Worm (Caenorhabditis elegans) whole organism, young adult: ENCODE results near the gene srh-209.

ENCODE experiments used
- B0261.1 ChIP-seq: sonication (generic microtip); optimal IDR thresholded peaks from 2 replicates; lab custom pipeline; 2016; ENCODE audit warnings: mild to moderate bottlenecking, missing genetic modification characterization, moderate library complexity, missing compliant biosample characterization
- C17E4.6 ChIP-seq: fragments of 200-800 bp; sonication (Bioruptor generic); IDR thresholded peaks from 2 replicates; pipeline ENCODE4 v1.3.6; 2022; ENCODE audit warnings: missing genetic modification reagents, missing genetic modification characterization, missing compliant biosample characterization
- F23B12.7 ChIP-seq: sonication (generic microtip); optimal IDR thresholded peaks from 2 replicates; lab custom pipeline; 2017; ENCODE audit warnings: missing genetic modification characterization, mild to moderate bottlenecking, missing compliant biosample characterization, antibody characterized with exemption, moderate library complexity; ENCODE audit not compliant: insufficient read depth
- F33H1.4 ChIP-seq: fragments of 200-800 bp; sonication (Bioruptor generic); IDR thresholded peaks from 2 replicates; pipeline ENCODE4 v1.3.6; 2022; ENCODE audit warnings: missing genetic modification reagents, missing genetic modification characterization, missing compliant biosample characterization
- T07F8.4 ChIP-seq: sonication (generic microtip); optimal IDR thresholded peaks from 2 replicates; lab custom pipeline; 2016; ENCODE audit warnings: mild to moderate bottlenecking, missing genetic modification characterization, moderate library complexity, missing compliant biosample characterization
- T26A5.8 ChIP-seq: sonication (generic microtip); optimal IDR thresholded peaks from 2 replicates; lab custom pipeline; 2016; ENCODE audit warnings: missing genetic modification characterization, missing compliant biosample characterization
- Y53F4B.3 ChIP-seq: fragments of 200-800 bp; sonication (Bioruptor generic); IDR thresholded peaks from 2 replicates; pipeline ENCODE4 v1.3.6; 2022; ENCODE audit warnings: missing genetic modification reagents, missing genetic modification characterization, missing compliant biosample characterization
- ama-1 ChIP-seq, 3 experiments: fragments of 150-350 bp in 1 of 3; sonication (generic microtip) in 2 of 3; optimal IDR thresholded peaks; 2 replicates each; lab custom pipeline; 2014 to 2018; ENCODE audit warnings: missing biosample characterization in 2 of 3, missing genetic modification characterization in 2 of 3, missing genetic modification reagents in 2 of 3
- attf-3 ChIP-seq: fragments of 200-800 bp; sonication (Bioruptor generic); conservative IDR thresholded peaks from 2 replicates; pipeline ENCODE4 v1.3.6; 2022; ENCODE audit warnings: missing genetic modification reagents, missing genetic modification characterization, missing compliant biosample characterization
- attf-5 ChIP-seq: fragments of 200-800 bp; sonication (Bioruptor generic); optimal IDR thresholded peaks from 2 replicates; lab custom pipeline; 2018; ENCODE audit warnings: mild to moderate bottlenecking, missing genetic modification characterization, missing compliant biosample characterization
- cebp-2 ChIP-seq: fragments of 200-800 bp; sonication (Bioruptor generic); IDR thresholded peaks from 2 replicates; pipeline ENCODE4 v1.3.6; 2022; ENCODE audit warnings: missing genetic modification characterization, missing compliant biosample characterization
- ceh-27 ChIP-seq: fragments of 200-800 bp; sonication (Bioruptor generic); optimal IDR thresholded peaks from 2 replicates; lab custom pipeline; 2018; ENCODE audit warnings: mild to moderate bottlenecking, missing genetic modification characterization, moderate library complexity, missing compliant biosample characterization
- die-1 ChIP-seq: sonication (generic microtip); optimal IDR thresholded peaks from 2 replicates; lab custom pipeline; 2016; ENCODE audit warnings: missing genotype, mild to moderate bottlenecking, missing genetic modification characterization, missing compliant biosample characterization
- dox-1 ChIP-seq: fragments of 200-800 bp; sonication (Bioruptor generic); IDR thresholded peaks from 2 replicates; pipeline ENCODE4 v1.3.6; 2022; ENCODE audit warnings: missing genetic modification reagents, missing genetic modification characterization, missing compliant biosample characterization
- dpl-1 ChIP-seq: fragments of 150-350 bp; optimal IDR thresholded peaks from 2 replicates; lab custom pipeline; 2014; ENCODE audit warnings: missing biosample characterization, missing genetic modification reagents, missing genetic modification characterization
- ekl-4 ChIP-seq: fragments of 200-800 bp; sonication (Bioruptor generic); IDR thresholded peaks from 2 replicates; pipeline ENCODE4 v1.3.6; 2022; ENCODE audit warnings: missing genetic modification reagents, missing genetic modification characterization, missing compliant biosample characterization
- lin-35 ChIP-seq, 3 experiments: fragments of 150-350 bp in 2 of 3; sonication (generic microtip) in 1 of 3; optimal IDR thresholded peaks; 2 replicates each; lab custom pipeline; 2014 to 2018; ENCODE audit warnings: missing biosample characterization in 3 of 3, missing genetic modification characterization in 3 of 3, missing genetic modification reagents in 3 of 3
- lir-1 ChIP-seq: fragments of 200-800 bp; sonication (Bioruptor generic); conservative IDR thresholded peaks from 2 replicates; pipeline ENCODE4 v1.3.6; 2022; ENCODE audit warnings: missing genetic modification reagents, missing genetic modification characterization, missing compliant biosample characterization
- lsl-1 ChIP-seq: fragments of 200-800 bp; sonication (Bioruptor generic); optimal IDR thresholded peaks from 2 replicates; lab custom pipeline; 2018; ENCODE audit warnings: mild to moderate bottlenecking, missing genetic modification characterization, moderate library complexity, missing compliant biosample characterization
- madf-6 ChIP-seq: fragments of 200-800 bp; sonication (Bioruptor generic); IDR thresholded peaks from 2 replicates; pipeline ENCODE4 v1.3.6; 2022; ENCODE audit warnings: missing genetic modification reagents, missing genetic modification characterization, missing compliant biosample characterization
- madf-8 ChIP-seq: fragments of 200-800 bp; sonication (Bioruptor generic); conservative IDR thresholded peaks from 2 replicates; pipeline ENCODE4 v1.3.6; 2022; ENCODE audit warnings: missing genetic modification reagents, missing genetic modification characterization, missing compliant biosample characterization
- mes-4 ChIP-seq: sonication (generic microtip); optimal IDR thresholded peaks from 2 replicates; lab custom pipeline; 2016; ENCODE audit warnings: missing genotype, missing genetic modification characterization, missing compliant biosample characterization
- nhr-27 ChIP-seq: fragments of 200-800 bp; sonication (Bioruptor generic); optimal IDR thresholded peaks from 2 replicates; lab custom pipeline; 2018; ENCODE audit warnings: mild to moderate bottlenecking, missing genetic modification characterization, moderate library complexity, missing compliant biosample characterization
- rcor-1 ChIP-seq: fragments of 200-800 bp; sonication (Bioruptor generic); IDR thresholded peaks from 2 replicates; pipeline ENCODE4 v1.3.6; 2022; ENCODE audit warnings: missing genetic modification reagents, missing genetic modification characterization, missing compliant biosample characterization
- rec-8 ChIP-seq, 2 experiments: sonication (generic microtip); optimal IDR thresholded peaks; 2 replicates each; lab custom pipeline; 2016; ENCODE audit warnings: mild to moderate bottlenecking in 2 of 2, missing genetic modification characterization in 2 of 2, missing genetic modification reagents in 2 of 2, missing genotype in 2 of 2, missing biosample characterization in 1 of 2, missing compliant biosample characterization in 1 of 2, moderate library complexity in 1 of 2
- repo-1 ChIP-seq: sonication (generic microtip); optimal IDR thresholded peaks from 2 replicates; lab custom pipeline; 2017; ENCODE audit warnings: mild to moderate bottlenecking, missing genetic modification characterization, missing compliant biosample characterization
- rpc-1 ChIP-seq, 2 experiments: fragments of 150-350 bp in 1 of 2; sonication (generic microtip) in 1 of 2; optimal IDR thresholded peaks; 2 replicates each; lab custom pipeline; 2014 to 2018; ENCODE audit warnings: missing biosample characterization in 1 of 2, missing genetic modification characterization in 1 of 2, missing genetic modification reagents in 1 of 2, missing genotype in 1 of 2
- snpc-1.3 ChIP-seq: sonication (generic microtip); optimal IDR thresholded peaks from 2 replicates; lab custom pipeline; 2017; ENCODE audit warnings: missing genetic modification characterization, mild to moderate bottlenecking, missing compliant biosample characterization, antibody characterized with exemption, moderate library complexity, missing genotype, missing genetic modification reagents; ENCODE audit not compliant: insufficient read depth
- snpc-4 ChIP-seq, 5 experiments: fragments of 150-350 bp in 1 of 5; sonication (generic microtip) in 4 of 5; optimal IDR thresholded peaks; 2 replicates each; lab custom pipeline; 2014 to 2018; ENCODE audit warnings: missing genetic modification characterization in 5 of 5, missing biosample characterization in 3 of 5, antibody characterized with exemption in 2 of 5, mild to moderate bottlenecking in 2 of 5, missing compliant biosample characterization in 2 of 5, missing genotype in 2 of 5, moderate library complexity in 2 of 5, missing genetic modification reagents in 1 of 5
- sptf-2 ChIP-seq: fragments of 200-800 bp; sonication (Bioruptor generic); optimal IDR thresholded peaks from 2 replicates; lab custom pipeline; 2018; ENCODE audit warnings: mild to moderate bottlenecking, missing genetic modification characterization, missing compliant biosample characterization
- tbp1 ChIP-seq: fragments of 200-800 bp; sonication (Bioruptor generic); optimal IDR thresholded peaks from 2 replicates; lab custom pipeline; 2018; ENCODE audit warnings: mild to moderate bottlenecking, missing genetic modification characterization, missing compliant biosample characterization
- tbx-9 ChIP-seq: sonication (generic microtip); optimal IDR thresholded peaks from 2 replicates; lab custom pipeline; 2016; ENCODE audit warnings: borderline replicate concordance, missing genetic modification characterization, inconsistent platforms, missing compliant biosample characterization
- unc-130 ChIP-seq: sonication (generic microtip); optimal IDR thresholded peaks from 2 replicates; lab custom pipeline; 2016; ENCODE audit warnings: missing genetic modification reagents, missing genetic modification characterization, missing compliant biosample characterization
- zfh-2 ChIP-seq: fragments of 200-800 bp; sonication (Bioruptor generic); conservative IDR thresholded peaks from 2 replicates; pipeline ENCODE4 v1.3.6; 2022; ENCODE audit warnings: missing genetic modification reagents, missing genetic modification characterization, missing compliant biosample characterization
- ztf-18 ChIP-seq: sonication (generic microtip); optimal IDR thresholded peaks from 2 replicates; lab custom pipeline; 2016; ENCODE audit warnings: missing genotype, mild to moderate bottlenecking, missing genetic modification characterization, missing compliant biosample characterization
- ztf-28 ChIP-seq: fragments of 200-800 bp; sonication (Bioruptor generic); IDR thresholded peaks from 2 replicates; pipeline ENCODE4 v1.3.6; 2022; ENCODE audit warnings: missing genetic modification reagents, missing genetic modification characterization, missing compliant biosample characterization

The srh-209 gene

ce11 chrV:18412351-18412750 lies 7.7 kb upstream of the srh-209 start (continued):
- no peak for TF ChIP-seq dpl-1
- TF ChIP-seq B0261.1 (tag; lab: Kevin White, UChicago), result peak; percentile 85
- TF ChIP-seq Y53F4B.3 (GFP tag; lab: Robert Waterston, UW), result no peak; the same call in 1 of the 2 replicates
- TF ChIP-seq unc-130 (GFP tag; lab: Kevin White, UChicago), result peak; percentile 16
- peak; percentile 51; the same call in 1 of the 2 replicates for TF ChIP-seq dox-1 (GFP tag; lab: Robert Waterston, UW)
- TF ChIP-seq madf-6 (GFP tag; lab: Robert Waterston, UW), result peak; percentile 60; the same call in 1 of the 2 replicates
- TF ChIP-seq madf-8 (GFP tag; lab: Robert Waterston, UW), result no peak
- TF ChIP-seq snpc-1.3, result peak; percentile 79
- TF ChIP-seq T07F8.4 (tag; lab: Kevin White, UChicago), result peak; percentile 1
- no peak for TF ChIP-seq F33H1.4 (GFP tag; lab: Robert Waterston, UW)
- no peak for TF ChIP-seq ceh-27
- TF ChIP-seq ztf-18 (tag; lab: Kevin White, UChicago), result peak; percentile 66
- no peak for TF ChIP-seq zfh-2 (GFP tag; lab: Robert Waterston, UW)
- TF ChIP-seq rcor-1 (GFP tag; lab: Robert Waterston, UW), result peak; percentile 28; the same call in 1 of the 2 replicates
- TF ChIP-seq lin-35 (GFP tag; optimal IDR thresholded peaks at IDR 0.05; lab: Kevin White, UChicago), result peak in 1 of 3 experiments; percentile 56
- peak; percentile 82 for TF ChIP-seq rpc-1 (optimal IDR thresholded peaks at IDR 0.05; lab: Kevin White, UChicago)
- peak; percentile 94 for TF ChIP-seq rpc-1 (tag; optimal IDR thresholded peaks at IDR 0.05; lab: Kevin White, UChicago)
- TF ChIP-seq C17E4.6 (GFP tag; lab: Robert Waterston, UW), result peak; percentile 54; the same call in 1 of the 2 replicates
- TF ChIP-seq nhr-27, result no peak
- 0 out of 2 replicates have a peak, but pooled peaks have one; percentile 20 for TF ChIP-seq attf-3 (GFP tag; lab: Robert Waterston, UW)
- TF ChIP-seq snpc-4 (GFP tag; optimal IDR thresholded peaks at IDR 0.05; lab: Kevin White, UChicago), result peak; percentile 60
- TF ChIP-seq snpc-4 (tag; optimal IDR thresholded peaks at IDR 0.05; lab: Kevin White, UChicago), result peak in 2 of 4 experiments; percentile 18 to 74
- no peak for TF ChIP-seq ama-1 (optimal IDR thresholded peaks at IDR 0.05; lab: Kevin White, UChicago)
- TF ChIP-seq ama-1 (GFP tag; optimal IDR thresholded peaks at IDR 0.05; lab: Kevin White, UChicago), result peak in 1 of 2 experiments; percentile 31
- no peak for TF ChIP-seq sptf-2
- no peak for TF ChIP-seq mes-4
- TF ChIP-seq T26A5.8 (tag; lab: Kevin White, UChicago), result peak; percentile 25
- TF ChIP-seq cebp-2 (GFP tag; lab: Robert Waterston, UW), result no peak
- peak in 1 of 2 experiments; percentile 33 for TF ChIP-seq rec-8 (tag; optimal IDR thresholded peaks at IDR 0.05; lab: Kevin White, UChicago)
- TF ChIP-seq lir-1 (GFP tag; lab: Robert Waterston, UW), result no peak
- TF ChIP-seq tbx-9 (tag; lab: Kevin White, UChicago), result no peak
- peak; percentile 35; the same call in 1 of the 2 replicates for TF ChIP-seq ekl-4 (GFP tag; lab: Robert Waterston, UW)
- peak; percentile 92 for TF ChIP-seq tbp1 (GFP tag; lab: Kevin White, UChicago)
- TF ChIP-seq die-1 (tag; lab: Kevin White, UChicago), result peak; percentile 67
- TF ChIP-seq attf-5 (GFP tag; lab: Kevin White, UChicago), result peak; percentile 5
- TF ChIP-seq F23B12.7 (tag; lab: Kevin White, UChicago), result peak; percentile 23
- peak; percentile 3 for TF ChIP-seq lsl-1 (GFP tag; lab: Kevin White, UChicago)
- no peak for TF ChIP-seq repo-1 (tag; lab: Kevin White, UChicago)
- TF ChIP-seq ztf-28 (GFP tag; lab: Robert Waterston, UW), result no peak
